Worm (Caenorhabditis elegans): ENCODE results near the gene ceh-36.
A peak's percentile ranks its signal among the peaks of the same experiment; 100 is the strongest.

The ceh-36 gene

ce11 chrX:14186466-14186865 lies at the start of gene ceh-36:
Gene ceh-36, minus strand, starts transcription at chrX:14186566.
- TF ChIP-seq nhr-25 (tag; optimal IDR thresholded peaks at IDR 0.05) (no peak), ceh-82 (tag; optimal IDR thresholded peaks at IDR 0.05) (no peak), unc-55 (GFP tag; optimal IDR thresholded peaks at IDR 0.05) (no peak), R02D3.7 (tag; optimal IDR thresholded peaks at IDR 0.05) (no peak), nhr-11 (tag; optimal IDR thresholded peaks at IDR 0.05) (no peak), mbf-1 (tag; optimal IDR thresholded peaks at IDR 0.05) (no peak)

- TF ChIP-seq lsy-2 (tag; optimal IDR thresholded peaks at IDR 0.05) (no peak), mbf-1 (tag; optimal IDR thresholded peaks at IDR 0.05) (no peak), R02D3.7 (tag; optimal IDR thresholded peaks at IDR 0.05) (no peak), mdl-1 (tag; optimal IDR thresholded peaks at IDR 0.05) (no peak), nhr-237 (tag; optimal IDR thresholded peaks at IDR 0.05) (no peak), ceh-16 (tag; optimal IDR thresholded peaks at IDR 0.05) (no peak), sma-9 (GFP tag; optimal IDR thresholded peaks at IDR 0.05) (no peak), sma-9 (tag; optimal IDR thresholded peaks at IDR 0.05) (no peak)
These were observed 48.6 kb upstream of the ceh-36 start, which contains the start of gene srg-37 for ce11 chrX:14234932-14235331. Gene srg-37, minus strand, starts transcription at chrX:14235032.

DNA sequence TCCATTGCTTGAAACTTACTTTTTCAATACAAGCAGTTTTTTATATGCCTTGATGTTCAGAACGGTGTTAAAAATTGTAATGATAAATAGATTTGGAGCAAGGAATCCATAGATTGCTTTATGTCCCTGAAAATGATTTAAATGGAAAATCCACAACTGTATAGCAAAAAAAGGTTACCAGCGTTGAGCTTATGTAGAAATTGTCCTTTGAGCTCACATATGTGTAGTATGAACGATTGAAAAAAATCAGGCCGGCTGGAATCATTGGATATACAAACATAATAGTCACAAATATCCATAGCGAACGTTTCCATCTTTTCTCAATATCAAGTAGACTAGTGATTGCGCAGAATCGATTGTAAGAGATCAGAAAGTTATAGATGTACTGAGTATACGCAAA lies 48.0 kb upstream of the ceh-36 start, which contains the start of gene srg-36:
TSS of gene srg-36 (minus strand) at position 101 of the 400 bp plus-strand sequence.
- TF ChIP-seq unc-39 (tag; optimal IDR thresholded peaks at IDR 0.05) (no peak), ceh-82 (tag; optimal IDR thresholded peaks at IDR 0.05) (no peak), ztf-4 (tag; optimal IDR thresholded peaks at IDR 0.05) (no peak), elt-1 (tag; optimal IDR thresholded peaks at IDR 0.05) (no peak), gmeb-1 (tag; optimal IDR thresholded peaks at IDR 0.05) (no peak), nhr-77 (tag; optimal IDR thresholded peaks at IDR 0.05) (no peak), aly-2 (tag; optimal IDR thresholded peaks at IDR 0.05) (no peak)

ce11 chrX:14231987-14232386 lies 45.6 kb upstream of the ceh-36 start:
- no peak for TF ChIP-seq nhr-21 (tag; optimal IDR thresholded peaks at IDR 0.05)

DNA sequence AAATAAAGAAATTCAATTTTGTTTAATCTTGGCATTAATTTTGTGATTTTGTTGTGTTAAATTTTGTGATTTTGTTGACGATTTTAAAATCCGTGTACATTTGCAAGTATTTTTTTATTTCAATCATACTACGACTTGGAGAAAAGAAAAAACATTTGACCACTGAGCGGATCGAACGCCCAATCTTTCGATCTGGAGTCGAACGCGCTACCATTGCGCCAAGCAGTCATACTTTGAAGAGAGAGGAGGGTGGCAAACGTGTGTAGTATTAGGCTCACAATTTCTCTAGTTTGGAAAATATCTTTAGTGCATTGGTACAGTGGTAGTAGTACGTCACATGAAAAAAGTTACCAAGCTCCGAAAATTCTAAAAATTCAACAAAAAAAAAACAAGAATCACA lies 42.4 kb upstream of the ceh-36 start:
- TF ChIP-seq lin-11 (tag; optimal IDR thresholded peaks at IDR 0.05) = no peak
- peak; percentile 21 for TF ChIP-seq nhr-129 (tag; optimal IDR thresholded peaks at IDR 0.05)
- TF ChIP-seq nhr-11 (tag; optimal IDR thresholded peaks at IDR 0.05) = no peak
- peak; percentile 2 for TF ChIP-seq egl-27 (tag; optimal IDR thresholded peaks at IDR 0.05)
- no peak for TF ChIP-seq nhr-23 (tag; optimal IDR thresholded peaks at IDR 0.05)
- TF ChIP-seq unc-62 (GFP tag; optimal IDR thresholded peaks at IDR 0.05) = no peak
- no peak for TF ChIP-seq mab-5 (tag; optimal IDR thresholded peaks at IDR 0.05)
- no peak for TF ChIP-seq snpc-4 (tag; optimal IDR thresholded peaks at IDR 0.05)
- no peak for TF ChIP-seq nhr-237 (tag; optimal IDR thresholded peaks at IDR 0.05)
- TF ChIP-seq nhr-77 (tag; optimal IDR thresholded peaks at IDR 0.05) = no peak
- TF ChIP-seq lsy-2 (tag; optimal IDR thresholded peaks at IDR 0.05) = no peak
- TF ChIP-seq sma-3 (GFP tag; optimal IDR thresholded peaks at IDR 0.05) = peak; percentile 8
- no peak for TF ChIP-seq mbf-1 (tag; optimal IDR thresholded peaks at IDR 0.05)
- no peak for TF ChIP-seq ceh-16 (tag; optimal IDR thresholded peaks at IDR 0.05)
- TF ChIP-seq ama-1 (optimal IDR thresholded peaks at IDR 0.05) = no peak
- TF ChIP-seq ztf-4 (tag; optimal IDR thresholded peaks at IDR 0.05) = no peak
- no peak for TF ChIP-seq nhr-6 (tag; optimal IDR thresholded peaks at IDR 0.05)
- TF ChIP-seq ztf-11 (tag; optimal IDR thresholded peaks at IDR 0.05) = no peak
- TF ChIP-seq blmp-1 (tag; optimal IDR thresholded peaks at IDR 0.05; ENCODE audit: insufficient read depth) = no peak
- no peak for TF ChIP-seq nhr-12 (tag; optimal IDR thresholded peaks at IDR 0.05)
- TF ChIP-seq sma-9 (GFP tag; optimal IDR thresholded peaks at IDR 0.05) = peak; percentile 38
- TF ChIP-seq sma-9 (tag; optimal IDR thresholded peaks at IDR 0.05) = no peak
- no peak for TF ChIP-seq skn-1 (tag; optimal IDR thresholded peaks at IDR 0.05)
- peak; percentile 20 for TF ChIP-seq nhr-21 (tag; optimal IDR thresholded peaks at IDR 0.05)
- TF ChIP-seq nhr-10 (tag; optimal IDR thresholded peaks at IDR 0.05) = no peak
- TF ChIP-seq nhr-25 (tag; optimal IDR thresholded peaks at IDR 0.05) = no peak
- no peak for TF ChIP-seq unc-55 (GFP tag; optimal IDR thresholded peaks at IDR 0.05)
- no peak for TF ChIP-seq lin-39 (tag; optimal IDR thresholded peaks at IDR 0.05)
- no peak for TF ChIP-seq zag-1 (tag; optimal IDR thresholded peaks at IDR 0.05)
- TF ChIP-seq ceh-82 (tag; optimal IDR thresholded peaks at IDR 0.05) = no peak
- TF ChIP-seq F13H6.1 (tag; optimal IDR thresholded peaks at IDR 0.05) = no peak
- TF ChIP-seq Y55F3AM.14 (GFP tag; optimal IDR thresholded peaks at IDR 0.05) = no peak
- no peak for TF ChIP-seq ztf-1 (GFP tag; conservative IDR thresholded peaks at IDR 0.05)
- no peak for TF ChIP-seq R02D3.7 (tag; optimal IDR thresholded peaks at IDR 0.05)
- peak; percentile 15 for TF ChIP-seq crh-2 (tag; optimal IDR thresholded peaks at IDR 0.05)
- no peak for TF ChIP-seq mdl-1 (tag; optimal IDR thresholded peaks at IDR 0.05)
- TF ChIP-seq sem-4 (tag; optimal IDR thresholded peaks at IDR 0.05) = no peak
